Fruit fly (Drosophila melanogaster) whole organism, embryonic: Measurements from ENCODE around the gene Nepl9.

Experiments
- Bteb2 ChIP-seq: fragments of 200-800 bp; sonication (Bioruptor generic); optimal IDR thresholded peaks from 2 replicates; lab custom pipeline; 2016; ENCODE audit warnings: missing biosample characterization, missing genetic modification characterization
- CG10267 ChIP-seq: fragments of 200-800 bp; sonication (Bioruptor generic); optimal IDR thresholded peaks from 2 replicates; lab custom pipeline; 2018; ENCODE audit warnings: missing biosample characterization, mild to moderate bottlenecking, missing genetic modification characterization, moderate library complexity
- CG10979 ChIP-seq: fragments of 200-800 bp; sonication (Bioruptor generic); optimal IDR thresholded peaks from 2 replicates; lab custom pipeline; 2018; ENCODE audit warnings: missing biosample characterization, mild to moderate bottlenecking, missing genetic modification characterization, moderate library complexity
- CG11093 ChIP-seq: fragments of 200-800 bp; sonication (Bioruptor generic); IDR thresholded peaks from 3 replicates; pipeline ENCODE4 v1.3.6; 2022; ENCODE audit warnings: missing biosample characterization, missing genetic modification characterization
- CG11398 ChIP-seq: fragments of 200-800 bp; sonication (Bioruptor generic); optimal IDR thresholded peaks from 2 replicates; lab custom pipeline; 2016; ENCODE audit warnings: missing biosample characterization, missing genetic modification characterization
- CG11560 ChIP-seq: fragments of 200-800 bp; sonication (Bioruptor generic); IDR thresholded peaks from 3 replicates; pipeline ENCODE4 v1.3.6; 2022; ENCODE audit warnings: missing biosample characterization, missing genetic modification characterization
- CG14710 ChIP-seq: fragments of 200-800 bp; sonication (Bioruptor generic); optimal IDR thresholded peaks from 3 replicates; lab custom pipeline; 2019; ENCODE audit warnings: missing biosample characterization, mild to moderate bottlenecking, missing genetic modification characterization, moderate library complexity
- CG1529 ChIP-seq: fragments of 200-800 bp; sonication (Bioruptor generic); optimal IDR thresholded peaks from 3 replicates; lab custom pipeline; 2018; ENCODE audit warnings: missing biosample characterization, missing genetic modification characterization
- CG1603 ChIP-seq: fragments of 200-800 bp; sonication (Bioruptor generic); optimal IDR thresholded peaks from 2 replicates; lab custom pipeline; 2019; ENCODE audit warnings: missing biosample characterization, mild to moderate bottlenecking, missing genetic modification characterization, moderate library complexity
- CG17912 ChIP-seq: fragments of 200-800 bp; sonication (Bioruptor generic); optimal IDR thresholded peaks from 2 replicates; lab custom pipeline; 2018; ENCODE audit warnings: missing biosample characterization, mild to moderate bottlenecking, missing genetic modification characterization
- CG30431 ChIP-seq: fragments of 200-800 bp; sonication (Bioruptor generic); optimal IDR thresholded peaks from 2 replicates; lab custom pipeline; 2017; ENCODE audit warnings: missing biosample characterization, missing genetic modification characterization
- CG33557 ChIP-seq: fragments of 200-800 bp; sonication (Bioruptor generic); optimal IDR thresholded peaks from 2 replicates; lab custom pipeline; 2019; ENCODE audit warnings: missing biosample characterization, mild to moderate bottlenecking, missing genetic modification characterization, moderate library complexity
- CG3847 ChIP-seq: fragments of 200-800 bp; sonication (Bioruptor generic); IDR thresholded peaks from 2 replicates; pipeline ENCODE4 v1.3.6; 2022; ENCODE audit warnings: missing biosample characterization, missing genetic modification characterization
- CG7357 ChIP-seq: fragments of 200-800 bp; sonication (Bioruptor generic); IDR thresholded peaks from 3 replicates; pipeline ENCODE4 v1.3.6; 2022; ENCODE audit warnings: missing biosample characterization, missing genetic modification characterization
- CG7556 ChIP-seq: fragments of 200-800 bp; sonication (Bioruptor generic); optimal IDR thresholded peaks from 2 replicates; lab custom pipeline; 2017; ENCODE audit warnings: missing biosample characterization, mild to moderate bottlenecking, missing genetic modification characterization
- CG8388 ChIP-seq: fragments of 200-800 bp; sonication (Bioruptor generic); optimal IDR thresholded peaks from 2 replicates; lab custom pipeline; 2019; ENCODE audit warnings: missing biosample characterization, mild to moderate bottlenecking, missing genetic modification characterization, moderate library complexity
- CG8478 ChIP-seq: fragments of >200 bp; optimal IDR thresholded peaks from 2 replicates; lab custom pipeline; 2018
- CG8765 ChIP-seq: fragments of 200-800 bp; sonication (Bioruptor generic); IDR thresholded peaks from 2 replicates; pipeline ENCODE4 v1.3.6; 2022; ENCODE audit warnings: missing biosample characterization, missing genetic modification characterization
- CrebB ChIP-seq: fragments of 200-800 bp; sonication (Bioruptor generic); optimal IDR thresholded peaks from 3 replicates; lab custom pipeline; 2018; ENCODE audit warnings: missing biosample characterization, mild to moderate bottlenecking, missing genetic modification characterization
- Dref ChIP-seq: fragments of 200-800 bp; sonication (Bioruptor generic); IDR thresholded peaks from 2 replicates; pipeline ENCODE4 v1.3.6; 2022; ENCODE audit warnings: missing biosample characterization, missing genetic modification characterization
- Ets65A ChIP-seq: fragments of 200-800 bp; sonication (Bioruptor generic); peaks from one replicate; lab custom pipeline; 2016; ENCODE audit warnings: missing biosample characterization, missing genetic modification characterization
- Gsc ChIP-seq: fragments of 200-800 bp; sonication (Bioruptor generic); IDR thresholded peaks from 2 replicates; pipeline ENCODE4 v1.3.6; 2022; ENCODE audit warnings: missing biosample characterization, missing genetic modification characterization
- H15 ChIP-seq: fragments of 200-800 bp; sonication (Bioruptor generic); IDR thresholded peaks from 3 replicates; pipeline ENCODE4 v1.3.6; 2022; ENCODE audit warnings: missing biosample characterization, missing genetic modification characterization
- HHEX ChIP-seq: fragments of 200-800 bp; sonication (Bioruptor generic); optimal IDR thresholded peaks from 3 replicates; lab custom pipeline; 2017; ENCODE audit warnings: missing biosample characterization, mild to moderate bottlenecking, missing genetic modification characterization, missing genetic modification reagents
- HLH3B ChIP-seq: fragments of 200-800 bp; sonication (Bioruptor generic); IDR thresholded peaks from 2 replicates; pipeline ENCODE4 v1.3.6; 2022; ENCODE audit warnings: missing biosample characterization, missing genetic modification characterization
- Hr3 ChIP-seq: fragments of 200-800 bp; sonication (Bioruptor generic); optimal IDR thresholded peaks from 3 replicates; lab custom pipeline; 2016; ENCODE audit warnings: missing biosample characterization, missing genetic modification characterization
- Jarid2 ChIP-seq: fragments of 200-800 bp; sonication (Bioruptor generic); optimal IDR thresholded peaks from 3 replicates; lab custom pipeline; 2017; ENCODE audit warnings: mild to moderate bottlenecking, missing biosample characterization, missing genetic modification reagents, missing genetic modification characterization
- NC2β ChIP-seq: fragments of 200-800 bp; sonication (Bioruptor generic); optimal IDR thresholded peaks from 2 replicates; lab custom pipeline; 2016; ENCODE audit warnings: missing biosample characterization, missing genetic modification characterization
- Poxn ChIP-seq: fragments of 200-800 bp; sonication (Bioruptor generic); IDR thresholded peaks from 2 replicates; pipeline ENCODE4 v1.3.6; 2022; ENCODE audit warnings: missing biosample characterization, missing genetic modification characterization
- Xrp1 ChIP-seq: fragments of 200-800 bp; sonication (Bioruptor generic); IDR thresholded peaks from 2 replicates; pipeline ENCODE4 v1.3.6; 2022; ENCODE audit warnings: missing biosample characterization, missing genetic modification characterization
- amos ChIP-seq: fragments of 200-800 bp; sonication (Bioruptor generic); IDR thresholded peaks from 2 replicates; pipeline ENCODE4 v1.3.6; 2022; ENCODE audit warnings: missing biosample characterization, missing genetic modification characterization; ENCODE audit not compliant: partially characterized antibody
- ase ChIP-seq: fragments of 200-800 bp; sonication (Bioruptor generic); IDR thresholded peaks from 3 replicates; pipeline ENCODE4 v1.3.6; 2022; ENCODE audit warnings: missing biosample characterization, missing genetic modification characterization
- danr ChIP-seq: fragments of 200-800 bp; sonication (Bioruptor generic); IDR thresholded peaks from 2 replicates; pipeline ENCODE4 v1.3.6; 2022; ENCODE audit warnings: missing biosample characterization, missing genetic modification characterization
- fd102C ChIP-seq: fragments of 200-800 bp; sonication (Bioruptor generic); optimal IDR thresholded peaks from 2 replicates; lab custom pipeline; 2018; ENCODE audit warnings: missing biosample characterization, mild to moderate bottlenecking, missing genetic modification characterization, moderate library complexity
- fd3F ChIP-seq: fragments of 200-800 bp; sonication (Bioruptor generic); optimal IDR thresholded peaks from 2 replicates; lab custom pipeline; 2018; ENCODE audit warnings: missing biosample characterization, mild to moderate bottlenecking, missing genetic modification characterization, moderate library complexity
- fru ChIP-seq: fragments of >200 bp; optimal IDR thresholded peaks from 2 replicates; lab custom pipeline; 2017
- gcm ChIP-seq: fragments of 200-800 bp; sonication (Bioruptor generic); optimal IDR thresholded peaks from 2 replicates; lab custom pipeline; 2019; ENCODE audit warnings: missing biosample characterization, mild to moderate bottlenecking, missing genetic modification characterization, moderate library complexity
- gsb ChIP-seq: fragments of 200-800 bp; sonication (Bioruptor generic); IDR thresholded peaks from 2 replicates; pipeline ENCODE4 v1.3.6; 2022; ENCODE audit warnings: missing biosample characterization, missing genetic modification characterization
- insv ChIP-seq, 2 experiments: fragments of 200-800 bp; sonication (Bioruptor generic); optimal IDR thresholded peaks; 3 replicates each; lab custom pipeline; 2016 to 2018; ENCODE audit warnings: missing biosample characterization in 2 of 2, missing genetic modification characterization in 2 of 2
- kni ChIP-seq: fragments of 200-800 bp; sonication (Bioruptor generic); optimal IDR thresholded peaks from 3 replicates; lab custom pipeline; 2017; ENCODE audit warnings: mild to moderate bottlenecking, missing biosample characterization, missing genetic modification reagents, missing genetic modification characterization
- luna ChIP-seq: fragments of 200-800 bp; sonication (Bioruptor generic); optimal IDR thresholded peaks from 2 replicates; lab custom pipeline; 2016; ENCODE audit warnings: missing biosample characterization, missing genetic modification characterization
- nau ChIP-seq: fragments of 200-800 bp; sonication (Bioruptor generic); optimal IDR thresholded peaks from 3 replicates; lab custom pipeline; 2017; ENCODE audit warnings: missing biosample characterization, mild to moderate bottlenecking, missing genetic modification characterization, missing genetic modification reagents
- prd ChIP-seq, 3 experiments: fragments of >200 bp in 2 of 3; fragments of 200-800 bp in 1 of 3; sonication (Bioruptor generic) in 1 of 3; optimal IDR thresholded peaks in 2 of 3; IDR thresholded peaks in 1 of 3; 2 replicates in 2 of 3; 3 replicates in 1 of 3; pipeline versions ENCODE4 v1.3.6 to Lab custom; 2017 to 2022; ENCODE audit warnings: missing biosample characterization in 1 of 3, missing genetic modification characterization in 1 of 3
- pzg ChIP-seq: fragments of 200-800 bp; sonication (Bioruptor generic); optimal IDR thresholded peaks from 3 replicates; lab custom pipeline; 2018; ENCODE audit warnings: missing biosample characterization, mild to moderate bottlenecking, missing genetic modification characterization, moderate library complexity
- sim ChIP-seq: fragments of 200-800 bp; sonication (Bioruptor generic); IDR thresholded peaks from 2 replicates; pipeline ENCODE4 v1.3.6; 2022; ENCODE audit warnings: missing biosample characterization, missing genetic modification characterization
- sima ChIP-seq: fragments of 200-800 bp; sonication (Bioruptor generic); optimal IDR thresholded peaks from 2 replicates; lab custom pipeline; 2016; ENCODE audit warnings: missing biosample characterization, missing genetic modification characterization
- sob ChIP-seq: fragments of 200-800 bp; sonication (Bioruptor generic); IDR thresholded peaks from 2 replicates; pipeline ENCODE4 v1.3.6; 2022; ENCODE audit warnings: missing biosample characterization, missing genetic modification characterization
- tll ChIP-seq, 2 experiments: fragments of 200-800 bp in 1 of 2; fragments of >200 bp in 1 of 2; sonication (Bioruptor generic) in 1 of 2; optimal IDR thresholded peaks; 2 replicates each; lab custom pipeline; 2017 to 2019; ENCODE audit warnings: missing biosample characterization in 2 of 2, missing genetic modification characterization in 2 of 2, mild to moderate bottlenecking in 1 of 2, moderate library complexity in 1 of 2
- trem ChIP-seq: fragments of 200-800 bp; optimal IDR thresholded peaks from 3 replicates; lab custom pipeline; 2019; ENCODE audit warnings: missing biosample characterization, mild to moderate bottlenecking, missing genetic modification characterization, moderate library complexity
- usp ChIP-seq: fragments of >200 bp; optimal IDR thresholded peaks from 2 replicates; lab custom pipeline; 2017; ENCODE audit warnings: missing biosample characterization, missing genetic modification characterization
- wor ChIP-seq: fragments of 200-800 bp; sonication (Bioruptor generic); IDR thresholded peaks from 2 replicates; pipeline ENCODE4 v1.3.6; 2022; ENCODE audit warnings: missing biosample characterization, missing genetic modification characterization
- z ChIP-seq: fragments of 200-800 bp; sonication (Bioruptor generic); IDR thresholded peaks from 3 replicates; pipeline ENCODE4 v1.3.6; 2022; ENCODE audit warnings: missing biosample characterization, missing genetic modification characterization

The Nepl9 gene

DNA sequence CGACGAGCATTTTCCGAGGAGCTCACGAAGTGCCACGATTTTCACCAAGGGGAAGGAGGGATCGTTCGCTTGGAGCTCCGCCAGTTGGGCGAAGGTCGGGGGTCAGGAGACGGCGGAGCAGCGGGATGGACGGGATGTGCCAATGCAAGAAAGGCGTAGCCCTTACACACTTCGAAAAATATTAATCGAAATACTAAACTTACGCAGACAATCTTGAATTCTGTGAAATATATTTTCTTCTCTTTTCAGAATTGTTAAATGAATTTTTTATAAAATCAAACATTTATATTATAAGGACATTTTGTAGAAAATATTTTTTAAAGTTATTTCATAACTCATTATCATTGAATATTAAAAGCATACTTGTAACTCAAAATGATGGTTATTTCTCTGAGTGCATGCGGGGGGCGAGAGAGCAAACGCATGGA is 31.9 kb upstream of the Nepl9 start (continued):
- TF ChIP-seq ase (GFP tag; lab: Robert Waterston, UW) (no peak), CG7556 (peak; percentile 74), fd3F (GFP tag; lab: Kevin White, UChicago) (peak; percentile 1), CG10267 (peak; percentile 29), sob (GFP tag; lab: Robert Waterston, UW) (no peak), CG14710 (tag; lab: Kevin White, UChicago) (no peak), Poxn (GFP tag; lab: Robert Waterston, UW) (no peak), insv (GFP tag; optimal IDR thresholded peaks at IDR 0.05; lab: Kevin White, UChicago) (no peak), HLH3B (GFP tag; lab: Robert Waterston, UW) (no peak), CG11093 (GFP tag; lab: Robert Waterston, UW) (no peak), wor (no peak; the same call in 1 of the 2 replicates), sim (GFP tag; lab: Robert Waterston, UW) (no peak), CrebB (tag; lab: Kevin White, UChicago) (no peak), CG1529 (GFP tag; lab: Kevin White, UChicago) (no peak), Dref (GFP tag; lab: Robert Waterston, UW) (no peak), Ets65A (peak; percentile 80), CG10979 (tag; lab: Kevin White, UChicago) (peak; percentile 57), CG7357 (GFP tag; lab: Robert Waterston, UW) (peak; percentile 52; the same call in 1 of the 3 replicates), CG8478 (lab: Kevin White, UChicago) (no peak), fru (lab: Kevin White, UChicago) (no peak), Jarid2 (GFP tag; lab: Kevin White, UChicago) (no peak), sima (no peak), tll (GFP tag; optimal IDR thresholded peaks at IDR 0.05; lab: Kevin White, UChicago) (no peak), usp (GFP tag; lab: Kevin White, UChicago) (no peak), Xrp1 (GFP tag; lab: Robert Waterston, UW) (peak; percentile 41; the same call in 1 of the 2 replicates), gcm (GFP tag; lab: Kevin White, UChicago) (no peak), CG3847 (GFP tag; lab: Robert Waterston, UW) (peak; percentile 46), luna (no peak), Hr3 (peak; percentile 23), CG1603 (tag; lab: Kevin White, UChicago) (no peak), danr (no peak), HHEX (GFP tag; lab: Kevin White, UChicago) (peak; percentile 24), gsb (no peak), trem (tag; lab: Kevin White, UChicago) (no peak), amos (GFP tag; lab: Robert Waterston, UW) (no peak), Bteb2 (no peak), CG8765 (GFP tag; lab: Robert Waterston, UW) (no peak), nau (no peak), H15 (GFP tag; lab: Robert Waterston, UW) (no peak), CG8388 (GFP tag; lab: Kevin White, UChicago) (peak; percentile 37), NC2β (GFP tag; lab: Kevin White, UChicago) (no peak), Gsc (GFP tag; lab: Robert Waterston, UW) (no peak), CG11560 (no peak), z (GFP tag; lab: Robert Waterston, UW) (no peak), kni (GFP tag; lab: Kevin White, UChicago) (no peak), CG33557 (GFP tag; lab: Kevin White, UChicago) (no peak), CG17912 (GFP tag; lab: Kevin White, UChicago) (no peak), CG30431 (GFP tag; lab: Kevin White, UChicago) (no peak), pzg (GFP tag; lab: Kevin White, UChicago) (no peak), CG11398 (GFP tag; lab: Kevin White, UChicago) (no peak), prd (optimal IDR thresholded peaks at IDR 0.05; lab: Kevin White, UChicago) (no peak), prd (GFP tag; IDR thresholded peaks at IDR 0.05; lab: Robert Waterston, UW) (no peak), fd102C (GFP tag; lab: Kevin White, UChicago) (no peak)
